Fruit fly (Drosophila melanogaster) Kc167 (cell line): ENCODE measurements around the gene dunk.

Experiments used
- ttk ChIP-seq: sonication (Bioruptor generic); optimal IDR thresholded peaks from 2 replicates; lab custom pipeline; 2017; ENCODE audit warnings: missing external identifiers

Gene dunk

dm6 chr2L:22176398-22176797, 25.0 kb downstream of the dunk start:
- TF ChIP-seq ttk (lab: Kevin White, UChicago), result no peak
